Worm (Caenorhabditis elegans) whole organism, late embryonic: ENCODE data around the gene sel-8.

Experiments used
- C08G9.2 ChIP-seq: sonication (generic microtip); optimal IDR thresholded peaks from 2 replicates; lab custom pipeline; 2016; ENCODE audit warnings: mild to moderate bottlenecking, missing genetic modification characterization, moderate library complexity, missing compliant biosample characterization
- C38D4.7 ChIP-seq: fragments of 200-800 bp; sonication (Bioruptor generic); optimal IDR thresholded peaks from 2 replicates; lab custom pipeline; 2018; ENCODE audit warnings: mild to moderate bottlenecking, missing genetic modification characterization, moderate library complexity, missing compliant biosample characterization
- F13H6.1 ChIP-seq: sonication (generic microtip); optimal IDR thresholded peaks from 2 replicates; lab custom pipeline; 2016; ENCODE audit warnings: missing genetic modification characterization, missing compliant biosample characterization
- K02D7.2 ChIP-seq: sonication (generic microtip); optimal IDR thresholded peaks from 2 replicates; lab custom pipeline; 2017; ENCODE audit warnings: mild to moderate bottlenecking, missing genetic modification characterization, missing compliant biosample characterization
- Y22D7AL.16 ChIP-seq: sonication (generic microtip); optimal IDR thresholded peaks from 2 replicates; lab custom pipeline; 2016; ENCODE audit warnings: missing genetic modification characterization, missing compliant biosample characterization
- ceh-14 ChIP-seq: sonication (generic microtip); optimal IDR thresholded peaks from 2 replicates; lab custom pipeline; 2016; ENCODE audit warnings: missing genotype, missing genetic modification characterization, missing compliant biosample characterization
- ceh-2 ChIP-seq: sonication (generic microtip); optimal IDR thresholded peaks from 2 replicates; lab custom pipeline; 2016; ENCODE audit warnings: missing genotype, missing genetic modification characterization, missing compliant biosample characterization
- ceh-24 ChIP-seq: sonication (generic microtip); optimal IDR thresholded peaks from 2 replicates; lab custom pipeline; 2016; ENCODE audit warnings: mild to moderate bottlenecking, missing genetic modification characterization, missing compliant biosample characterization
- ceh-45 ChIP-seq: fragments of 200-800 bp; sonication (Bioruptor generic); IDR thresholded peaks from 2 replicates; pipeline ENCODE4 v1.3.6; 2022; ENCODE audit warnings: missing genetic modification reagents, missing genetic modification characterization, missing compliant biosample characterization
- ceh-48 ChIP-seq: sonication (generic microtip); optimal IDR thresholded peaks from 2 replicates; lab custom pipeline; 2016; ENCODE audit warnings: missing genetic modification characterization, inconsistent platforms, missing compliant biosample characterization
- ceh-6 ChIP-seq: fragments of 200-800 bp; sonication (Bioruptor generic); optimal IDR thresholded peaks from 2 replicates; lab custom pipeline; 2018; ENCODE audit warnings: mild to moderate bottlenecking, missing genetic modification characterization, missing compliant biosample characterization
- che-1 ChIP-seq: sonication (generic microtip); optimal IDR thresholded peaks from 2 replicates; lab custom pipeline; 2016; ENCODE audit warnings: mild to moderate bottlenecking, missing genetic modification characterization, missing compliant biosample characterization
- dmd-4 ChIP-seq: sonication (generic microtip); optimal IDR thresholded peaks from 2 replicates; lab custom pipeline; 2016; ENCODE audit warnings: borderline replicate concordance, missing genetic modification characterization, missing compliant biosample characterization
- elt-4 ChIP-seq: sonication (generic microtip); optimal IDR thresholded peaks from 2 replicates; lab custom pipeline; 2016; ENCODE audit warnings: missing genetic modification characterization, missing compliant biosample characterization
- eyg-1 ChIP-seq: sonication (generic microtip); optimal IDR thresholded peaks from 2 replicates; lab custom pipeline; 2016; ENCODE audit warnings: missing genotype, missing genetic modification characterization, missing compliant biosample characterization
- hlh-13 ChIP-seq: fragments of 200-800 bp; sonication (Bioruptor generic); optimal IDR thresholded peaks from 2 replicates; lab custom pipeline; 2018; ENCODE audit warnings: mild to moderate bottlenecking, missing genetic modification characterization, missing compliant biosample characterization
- hlh-30 ChIP-seq: sonication (generic microtip); optimal IDR thresholded peaks from 2 replicates; lab custom pipeline; 2017; ENCODE audit warnings: antibody characterized with exemption, missing genetic modification characterization, missing compliant biosample characterization; ENCODE audit not compliant: insufficient read depth
- hlh-6 ChIP-seq: sonication (generic microtip); optimal IDR thresholded peaks from 2 replicates; lab custom pipeline; 2016; ENCODE audit warnings: missing genotype, missing genetic modification characterization, missing compliant biosample characterization
- hlh-8 ChIP-seq: sonication (generic microtip); optimal IDR thresholded peaks from 2 replicates; lab custom pipeline; 2016; ENCODE audit warnings: missing genotype, missing genetic modification characterization, missing compliant biosample characterization
- lin-11 ChIP-seq: fragments of 200-800 bp; sonication (Bioruptor generic); optimal IDR thresholded peaks from 2 replicates; lab custom pipeline; 2018; ENCODE audit warnings: mild to moderate bottlenecking, missing genetic modification characterization, missing compliant biosample characterization
- madf-2 ChIP-seq: sonication (generic microtip); optimal IDR thresholded peaks from 2 replicates; lab custom pipeline; 2017; ENCODE audit warnings: missing genetic modification characterization, missing compliant biosample characterization
- nhr-11 ChIP-seq: fragments of 150-350 bp; optimal IDR thresholded peaks from 2 replicates; lab custom pipeline; 2014; ENCODE audit warnings: missing biosample characterization, missing genetic modification characterization
- pat-9 ChIP-seq: fragments of 200-800 bp; sonication (Bioruptor generic); optimal IDR thresholded peaks from 2 replicates; lab custom pipeline; 2018; ENCODE audit warnings: mild to moderate bottlenecking, missing genetic modification characterization, moderate library complexity, missing compliant biosample characterization
- pha-2 ChIP-seq: sonication (generic microtip); optimal IDR thresholded peaks from 2 replicates; lab custom pipeline; 2017; ENCODE audit warnings: mild to moderate bottlenecking, missing genetic modification characterization, missing compliant biosample characterization
- pha-4 ChIP-seq: fragments of 150-350 bp; optimal IDR thresholded peaks from 2 replicates; lab custom pipeline; 2018; ENCODE audit warnings: missing biosample characterization, missing genetic modification reagents, missing genetic modification characterization
- pros-1 ChIP-seq: fragments of 150-350 bp; optimal IDR thresholded peaks from 2 replicates; lab custom pipeline; 2014; ENCODE audit warnings: missing biosample characterization, missing genetic modification reagents, missing genetic modification characterization
- ref-2 ChIP-seq: sonication (generic microtip); optimal IDR thresholded peaks from 2 replicates; lab custom pipeline; 2016; ENCODE audit warnings: missing genetic modification characterization, missing compliant biosample characterization
- rnt-1 ChIP-seq: sonication (generic microtip); optimal IDR thresholded peaks from 2 replicates; lab custom pipeline; 2016; ENCODE audit warnings: missing genetic modification characterization, missing compliant biosample characterization
- sox-4 ChIP-seq: sonication (generic microtip); optimal IDR thresholded peaks from 2 replicates; lab custom pipeline; 2017; ENCODE audit warnings: mild to moderate bottlenecking, missing genetic modification characterization, inconsistent platforms, missing compliant biosample characterization
- syd-9 ChIP-seq: sonication (generic microtip); optimal IDR thresholded peaks from 2 replicates; lab custom pipeline; 2016; ENCODE audit warnings: mild to moderate bottlenecking, missing genetic modification characterization, moderate library complexity, missing compliant biosample characterization
- tbx-2 ChIP-seq: sonication (generic microtip); optimal IDR thresholded peaks from 2 replicates; lab custom pipeline; 2016; ENCODE audit warnings: missing genetic modification characterization, missing compliant biosample characterization
- tbx-7 ChIP-seq: sonication (generic microtip); optimal IDR thresholded peaks from 2 replicates; lab custom pipeline; 2016; ENCODE audit warnings: missing genotype, missing genetic modification characterization, missing compliant biosample characterization
- ttx-3 ChIP-seq: sonication (generic microtip); optimal IDR thresholded peaks from 2 replicates; lab custom pipeline; 2016; ENCODE audit warnings: missing genetic modification reagents, missing genetic modification characterization, missing compliant biosample characterization
- unc-3 ChIP-seq, 2 experiments: fragments of 200-800 bp in 1 of 2; sonication (Bioruptor generic) in 1 of 2; sonication (generic microtip) in 1 of 2; conservative IDR thresholded peaks in 1 of 2; optimal IDR thresholded peaks in 1 of 2; 2 replicates each; pipeline versions ENCODE4 v1.3.6 to Lab custom; 2016 to 2022; ENCODE audit warnings: missing compliant biosample characterization in 2 of 2, missing genetic modification characterization in 2 of 2, missing genetic modification reagents in 1 of 2
- unc-42 ChIP-seq: sonication (generic microtip); optimal IDR thresholded peaks from 2 replicates; lab custom pipeline; 2016; ENCODE audit warnings: missing genotype, missing genetic modification characterization, missing compliant biosample characterization
- unc-55 ChIP-seq: sonication (generic microtip); optimal IDR thresholded peaks from 2 replicates; lab custom pipeline; 2017; ENCODE audit warnings: missing biosample characterization, missing genetic modification reagents, missing genetic modification characterization
- ztf-16 ChIP-seq: sonication (generic microtip); optimal IDR thresholded peaks from 2 replicates; lab custom pipeline; 2017; ENCODE audit warnings: missing genetic modification characterization, missing compliant biosample characterization

Gene sel-8

ce11 chrIII:3620652-3621051 lies 6.3 kb downstream of the sel-8 start (continued):
- peak; percentile 43 for TF ChIP-seq ceh-6 (GFP tag; lab: Kevin White, UChicago)
- TF ChIP-seq ceh-2, result no peak
- TF ChIP-seq rnt-1 (tag; lab: Kevin White, UChicago), result no peak
- TF ChIP-seq C38D4.7 (GFP tag; lab: Kevin White, UChicago), result peak; percentile 36
- TF ChIP-seq ceh-45 (GFP tag; lab: Robert Waterston, UW), result no peak
- TF ChIP-seq che-1 (tag; lab: Kevin White, UChicago), result peak; percentile 19
- peak; percentile 54 for TF ChIP-seq dmd-4 (tag; lab: Kevin White, UChicago)
- no peak for TF ChIP-seq madf-2
- no peak for TF ChIP-seq pros-1 (tag; lab: Kevin White, UChicago)
- no peak for TF ChIP-seq hlh-8 (tag; lab: Kevin White, UChicago)
- no peak for TF ChIP-seq Y22D7AL.16 (tag; lab: Kevin White, UChicago)
- peak; percentile 61 for TF ChIP-seq tbx-2 (tag; lab: Kevin White, UChicago)
- no peak for TF ChIP-seq unc-42 (tag; lab: Kevin White, UChicago)
- TF ChIP-seq tbx-7 (tag; lab: Kevin White, UChicago), result no peak
- TF ChIP-seq ttx-3 (tag; lab: Kevin White, UChicago), result no peak
- no peak for TF ChIP-seq syd-9 (tag; lab: Kevin White, UChicago)
- TF ChIP-seq pha-4 (tag; lab: Kevin White, UChicago), result no peak
- TF ChIP-seq unc-55 (GFP tag; lab: Kevin White, UChicago), result no peak
- no peak for TF ChIP-seq ceh-48 (tag; lab: Kevin White, UChicago)
- no peak for TF ChIP-seq eyg-1 (tag; lab: Kevin White, UChicago)
- no peak for TF ChIP-seq hlh-30 (tag; lab: Kevin White, UChicago)
- TF ChIP-seq C08G9.2 (tag; lab: Kevin White, UChicago), result no peak
- TF ChIP-seq pha-2 (tag; lab: Kevin White, UChicago), result no peak
- TF ChIP-seq K02D7.2, result no peak

- TF ChIP-seq che-1 (tag; lab: Kevin White, UChicago) (no peak), hlh-13 (no peak), ceh-2 (no peak), F13H6.1 (tag; lab: Kevin White, UChicago) (no peak), nhr-11 (tag; lab: Kevin White, UChicago) (no peak), ztf-16 (tag; lab: Kevin White, UChicago) (no peak), ceh-24 (tag; lab: Kevin White, UChicago) (no peak), unc-3 (GFP tag; conservative IDR thresholded peaks at IDR 0.05; lab: Robert Waterston, UW) (no peak), unc-3 (tag; optimal IDR thresholded peaks at IDR 0.05; lab: Kevin White, UChicago) (no peak), sox-4 (no peak), pat-9 (tag; lab: Kevin White, UChicago) (no peak), ceh-48 (tag; lab: Kevin White, UChicago) (no peak), dmd-4 (tag; lab: Kevin White, UChicago) (no peak), hlh-6 (no peak), ref-2 (tag; lab: Kevin White, UChicago) (no peak), elt-4 (tag; lab: Kevin White, UChicago) (no peak), syd-9 (tag; lab: Kevin White, UChicago) (no peak), ceh-14 (tag; lab: Kevin White, UChicago) (no peak), lin-11 (tag; lab: Kevin White, UChicago) (no peak)
- TF ChIP-seq, all 69 proteins: peak for 0
These were observed 7.2 kb downstream of the sel-8 start for ce11 chrIII:3619621-3620261.
